Fruit fly (Drosophila melanogaster) Kc167 (cell line): ENCODE results near the gene Cpr76Bb.

Source experiments
- Myc ChIP-seq: fragments of >200 bp; optimal IDR thresholded peaks from 2 replicates; lab custom pipeline; 2017; ENCODE audit warnings: missing external identifiers
- Sin3A ChIP-seq: fragments of >200 bp; optimal IDR thresholded peaks from 2 replicates; lab custom pipeline; 2018; ENCODE audit warnings: missing external identifiers
- h ChIP-seq: fragments of >200 bp; optimal IDR thresholded peaks from 3 replicates; lab custom pipeline; 2018; ENCODE audit warnings: missing external identifiers
- insv ChIP-seq: fragments of >200 bp; optimal IDR thresholded peaks from 3 replicates; lab custom pipeline; 2018; ENCODE audit warnings: missing external identifiers
- psq ChIP-seq: fragments of >200 bp; optimal IDR thresholded peaks from 2 replicates; lab custom pipeline; 2017; ENCODE audit warnings: missing external identifiers
- ttk ChIP-seq: sonication (Bioruptor generic); optimal IDR thresholded peaks from 2 replicates; lab custom pipeline; 2017; ENCODE audit warnings: missing external identifiers

The Cpr76Bb gene

dm6 chr3L:19560005-19560694 is 40.7 kb downstream of the Cpr76Bb start:
- no peak for TF ChIP-seq Sin3A (lab: Kevin White, UChicago)

DNA sequence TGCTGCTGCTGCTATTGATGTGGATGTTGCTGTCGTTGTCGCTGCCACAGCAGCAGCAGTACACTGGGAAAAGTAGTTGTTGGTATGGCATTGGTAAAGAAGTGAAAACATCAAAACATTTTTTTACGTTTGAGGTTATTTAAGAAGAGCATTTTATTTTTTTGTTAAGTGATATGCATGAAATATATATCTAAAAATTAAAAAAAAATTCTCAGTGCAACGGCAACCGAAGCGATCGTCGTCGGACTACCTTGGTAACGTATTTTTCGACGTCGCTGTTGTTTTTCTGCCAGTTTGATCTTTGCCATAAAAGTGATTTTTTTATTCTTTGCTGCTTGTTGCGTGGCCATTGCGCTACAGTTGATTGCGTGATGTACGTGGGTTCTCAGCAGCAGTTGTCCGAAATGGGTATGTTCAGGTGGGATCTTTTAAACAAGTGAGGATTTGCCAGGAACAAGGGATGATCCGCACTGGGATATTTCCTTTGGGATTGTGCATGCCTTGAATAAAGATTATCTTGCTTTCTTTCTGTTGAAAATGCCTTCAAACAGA is 41.3 kb downstream of the Cpr76Bb start:
- TF ChIP-seq Myc (lab: Kevin White, UChicago), result no peak
- TF ChIP-seq Sin3A (lab: Kevin White, UChicago), result no peak
- no peak for TF ChIP-seq psq (lab: Kevin White, UChicago)
- no peak for TF ChIP-seq insv (lab: Kevin White, UChicago)
- no peak for TF ChIP-seq h (lab: Kevin White, UChicago)
- no peak for TF ChIP-seq ttk (lab: Kevin White, UChicago)

dm6 chr3L:19561745-19562144 is 42.3 kb downstream of the Cpr76Bb start:
- TF ChIP-seq Myc (lab: Kevin White, UChicago), result no peak
- TF ChIP-seq h (lab: Kevin White, UChicago), result no peak
- no peak for TF ChIP-seq Sin3A (lab: Kevin White, UChicago)
- no peak for TF ChIP-seq insv (lab: Kevin White, UChicago)
- no peak for TF ChIP-seq psq (lab: Kevin White, UChicago)
- no peak for TF ChIP-seq ttk (lab: Kevin White, UChicago)

- TF ChIP-seq insv (lab: Kevin White, UChicago) (no peak), Myc (lab: Kevin White, UChicago) (no peak), psq (lab: Kevin White, UChicago) (no peak), Sin3A (lab: Kevin White, UChicago) (no peak), ttk (lab: Kevin White, UChicago) (no peak), h (lab: Kevin White, UChicago) (no peak)
Observed at dm6 chr3L:19562146-19562700, 42.8 kb downstream of the Cpr76Bb start.

- TF ChIP-seq ttk (lab: Kevin White, UChicago) (no peak), Sin3A (lab: Kevin White, UChicago) (no peak), insv (lab: Kevin White, UChicago) (no peak)
Observed at dm6 chr3L:19563014-19563413, 43.6 kb downstream of the Cpr76Bb start.

DNA sequence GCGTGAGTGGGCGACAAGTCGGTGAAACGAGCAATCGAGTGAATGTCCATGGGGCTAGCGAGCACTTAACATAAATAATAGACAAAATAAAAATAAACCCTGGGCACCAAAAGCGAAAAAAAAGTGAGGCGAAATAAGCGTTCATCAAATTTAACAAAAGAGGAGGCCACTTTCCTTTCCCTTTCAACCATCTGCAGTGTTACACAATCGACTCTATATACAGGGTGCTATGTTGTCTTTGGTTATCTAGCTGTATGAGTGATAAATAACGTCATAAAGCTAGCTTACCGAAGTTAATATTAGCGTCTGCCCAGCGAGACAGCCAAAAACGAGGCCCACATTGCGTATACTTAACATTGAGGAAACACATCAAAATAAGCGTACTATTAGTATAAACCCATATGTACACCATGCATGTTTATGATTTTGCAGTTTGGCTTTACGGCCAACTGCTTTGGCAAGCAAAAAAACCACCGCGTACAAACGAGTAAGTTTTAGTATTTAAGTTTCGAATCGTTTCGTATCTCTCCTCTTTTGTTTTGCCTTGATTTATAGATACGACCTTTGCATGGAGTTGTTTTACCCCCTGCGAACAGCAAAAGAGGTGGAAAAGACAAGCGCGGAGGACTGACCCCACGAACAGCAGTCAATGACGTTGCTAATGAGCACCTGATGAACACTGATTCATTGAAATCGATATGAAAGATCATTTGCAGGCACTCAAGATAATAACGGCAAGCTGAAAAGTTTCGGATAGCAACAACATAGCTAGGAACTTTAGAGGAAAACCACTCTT is 45.7 kb downstream of the Cpr76Bb start:
- TF ChIP-seq ttk (lab: Kevin White, UChicago) (no peak), h (lab: Kevin White, UChicago) (no peak), insv (lab: Kevin White, UChicago) (no peak), psq (lab: Kevin White, UChicago) (no peak), Sin3A (lab: Kevin White, UChicago) (no peak), Myc (lab: Kevin White, UChicago) (no peak)

DNA sequence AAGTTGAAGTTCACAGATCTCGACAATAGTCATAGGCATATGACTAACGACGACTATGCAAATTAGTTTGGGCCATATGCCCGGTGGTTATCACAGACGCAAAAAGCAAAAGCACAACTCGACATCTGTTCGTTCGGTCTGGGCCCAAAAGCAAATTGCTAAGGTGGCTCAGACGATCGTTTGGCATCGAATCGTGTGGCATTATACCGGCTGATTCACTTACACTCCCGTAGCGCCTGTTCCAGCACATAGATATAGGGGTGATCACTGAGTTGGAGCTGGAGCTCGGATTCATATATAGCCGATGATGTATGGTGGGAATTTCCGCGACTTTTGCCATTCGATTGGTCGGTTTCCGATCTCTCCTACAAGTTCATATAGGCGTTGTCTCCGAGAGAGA is 46.7 kb downstream of the Cpr76Bb start:
- TF ChIP-seq Myc (lab: Kevin White, UChicago) (no peak), h (lab: Kevin White, UChicago) (no peak), ttk (lab: Kevin White, UChicago) (no peak), psq (lab: Kevin White, UChicago) (no peak), Sin3A (lab: Kevin White, UChicago) (no peak), insv (lab: Kevin White, UChicago) (no peak)

DNA sequence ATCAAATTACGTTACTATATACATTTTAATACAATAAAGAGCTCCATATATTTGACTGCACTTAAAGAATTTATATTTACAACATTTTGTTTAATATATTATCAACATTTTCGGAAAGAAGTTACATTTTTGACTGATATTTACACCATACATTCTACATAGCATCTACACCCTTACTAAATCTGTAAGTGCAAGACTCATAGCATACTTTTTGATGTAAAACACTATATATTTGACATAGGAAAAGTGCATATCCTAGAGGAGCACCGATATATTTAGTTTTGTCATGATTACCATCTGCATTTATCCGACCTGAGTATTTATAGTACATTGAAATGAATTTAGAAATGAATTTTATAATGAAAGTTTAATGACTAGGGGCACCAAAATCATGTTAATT is 49.5 kb downstream of the Cpr76Bb start:
- no peak for TF ChIP-seq psq (lab: Kevin White, UChicago)
- TF ChIP-seq h (lab: Kevin White, UChicago), result no peak
- no peak for TF ChIP-seq Myc (lab: Kevin White, UChicago)
- no peak for TF ChIP-seq Sin3A (lab: Kevin White, UChicago)
- no peak for TF ChIP-seq ttk (lab: Kevin White, UChicago)
- TF ChIP-seq insv (lab: Kevin White, UChicago), result no peak

DNA sequence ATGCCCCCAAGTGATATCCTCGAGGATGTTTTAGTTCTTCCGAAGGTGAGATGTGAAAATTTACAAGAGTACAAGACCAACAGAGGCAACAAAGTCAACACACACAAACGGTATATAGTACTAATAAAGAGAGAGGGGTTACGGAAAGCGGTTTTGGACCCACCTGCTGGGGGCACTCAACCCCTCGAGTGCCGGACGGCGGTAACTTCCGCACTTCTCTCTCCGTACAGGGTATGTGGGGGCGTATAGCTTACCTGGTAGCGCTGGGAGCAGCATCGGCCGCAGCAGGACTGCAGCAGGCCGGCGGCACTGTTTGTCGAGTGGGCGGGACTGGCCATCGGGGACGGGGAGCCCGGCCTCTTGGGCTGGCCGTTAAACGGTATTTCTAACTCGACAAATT is 50.0 kb downstream of the Cpr76Bb start:
- no peak for TF ChIP-seq h (lab: Kevin White, UChicago)
- no peak for TF ChIP-seq Sin3A (lab: Kevin White, UChicago)
- no peak for TF ChIP-seq psq (lab: Kevin White, UChicago)
- no peak for TF ChIP-seq ttk (lab: Kevin White, UChicago)
- no peak for TF ChIP-seq insv (lab: Kevin White, UChicago)
- TF ChIP-seq Myc (lab: Kevin White, UChicago), result no peak
